Fruit fly (Drosophila melanogaster): ENCODE data around the gene Rab35.

Rab35 gene

dm6 chrX:20140710-20141109 lies 19.0 kb downstream of the Rab35 start, which contains the start of gene CG34332:
CG34332 (plus strand) TSS chrX:20141010.
- TF ChIP-seq CG17801 (GFP tag; optimal IDR thresholded peaks at IDR 0.05; ENCODE audit: partially characterized antibody): no peak

dm6 chrX:20139493-20139892 lies 20.2 kb downstream of the Rab35 start, which contains the start of gene CG42583:
CG42583 (plus strand) TSS chrX:20139793.
- no peak for TF ChIP-seq CG17801 (GFP tag; optimal IDR thresholded peaks at IDR 0.05; ENCODE audit: partially characterized antibody)

- TF ChIP-seq CG17801 (GFP tag; optimal IDR thresholded peaks at IDR 0.05; ENCODE audit: partially characterized antibody): no peak
Observed at dm6 chrX:20133432-20133831, 26.2 kb downstream of the Rab35 start, which contains the start of gene CG15322. CG15322 (plus strand) TSS chrX:20133579.

dm6 chrX:20130486-20130885 lies 29.2 kb downstream of the Rab35 start:
- no peak for TF ChIP-seq CG17801 (GFP tag; optimal IDR thresholded peaks at IDR 0.05; ENCODE audit: partially characterized antibody)

dm6 chrX:20129554-20129953 lies 30.1 kb downstream of the Rab35 start:
- no peak for TF ChIP-seq CG17801 (GFP tag; optimal IDR thresholded peaks at IDR 0.05; ENCODE audit: partially characterized antibody)

dm6 chrX:20122153-20122552 lies 37.5 kb downstream of the Rab35 start, which contains the start of gene CG34331:
CG34331 (plus strand) TSS chrX:20122453.
- no peak for TF ChIP-seq CG17801 (GFP tag; optimal IDR thresholded peaks at IDR 0.05; ENCODE audit: partially characterized antibody)

dm6 chrX:20110475-20110874 lies 49.2 kb downstream of the Rab35 start, which contains the start of gene karr:
karr (minus strand) TSS chrX:20110575.
- no peak for TF ChIP-seq CG17801 (GFP tag; optimal IDR thresholded peaks at IDR 0.05; ENCODE audit: partially characterized antibody)
